Worm (Caenorhabditis elegans) whole organism, midembryonic: Measurements from ENCODE around the gene C18D11.3.

Source experiments
- T22C8.4 ChIP-seq: fragments of 200-800 bp; sonication (Bioruptor generic); IDR thresholded peaks from 2 replicates; pipeline ENCODE4 v1.3.6; 2022; ENCODE audit warnings: missing genetic modification characterization, missing compliant biosample characterization
- cog-1 ChIP-seq: sonication (generic microtip); optimal IDR thresholded peaks from 2 replicates; lab custom pipeline; 2016; ENCODE audit warnings: missing genetic modification characterization, missing compliant biosample characterization
- flt-1 ChIP-seq: fragments of 200-800 bp; sonication (Bioruptor generic); IDR thresholded peaks from 2 replicates; pipeline ENCODE4 v1.3.6; 2022; ENCODE audit warnings: missing genetic modification characterization, missing compliant biosample characterization
- klf-2 ChIP-seq: fragments of 200-800 bp; sonication (Bioruptor generic); conservative IDR thresholded peaks from 2 replicates; pipeline ENCODE4 v1.3.6; 2022; ENCODE audit warnings: missing genetic modification reagents, missing genetic modification characterization, missing compliant biosample characterization
- med-1 ChIP-seq: sonication (generic microtip); optimal IDR thresholded peaks from 2 replicates; lab custom pipeline; 2017; ENCODE audit warnings: missing genetic modification characterization, mild to moderate bottlenecking, missing compliant biosample characterization, antibody characterized with exemption, missing genetic modification reagents; ENCODE audit not compliant: insufficient read depth
- ref-1 ChIP-seq: fragments of 200-800 bp; sonication (Bioruptor generic); conservative IDR thresholded peaks from 2 replicates; pipeline ENCODE4 v1.3.6; 2022; ENCODE audit warnings: missing genetic modification reagents, missing genetic modification characterization, missing compliant biosample characterization
- ztf-29 ChIP-seq: fragments of 200-800 bp; sonication (Bioruptor generic); IDR thresholded peaks from 2 replicates; pipeline ENCODE4 v1.3.6; 2022; ENCODE audit warnings: missing genetic modification reagents, missing genetic modification characterization, missing compliant biosample characterization

DNA sequence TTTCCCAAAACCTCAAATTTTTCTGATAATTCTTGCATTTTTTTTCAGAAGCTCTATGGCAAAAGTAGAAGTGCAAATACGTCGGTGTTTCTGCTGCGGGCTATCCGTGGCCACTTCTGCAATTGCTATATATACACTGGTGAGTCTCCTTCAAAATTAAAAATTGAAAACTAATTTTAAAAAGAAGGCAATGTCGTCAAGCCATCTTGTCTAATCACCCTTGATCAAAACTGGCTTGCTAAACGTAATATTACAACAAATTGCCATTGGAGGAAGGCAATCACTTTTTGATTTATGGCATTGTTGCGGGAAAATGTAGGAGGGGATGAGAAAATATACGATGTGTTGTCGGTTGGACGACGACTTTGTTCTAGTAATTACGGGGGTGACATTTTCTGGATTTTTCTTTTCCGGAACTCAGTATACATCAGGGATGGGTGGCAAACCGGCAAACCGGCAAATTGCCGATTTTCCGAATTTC is 6.7 kb upstream of the C18D11.3 start, which contains the start of gene C18D11.1:
- TF ChIP-seq klf-2 (GFP tag; lab: Robert Waterston, UW): no peak
- TF ChIP-seq flt-1: no peak
- TF ChIP-seq ztf-29: no peak
- no peak for TF ChIP-seq med-1 (GFP tag; lab: Kevin White, UChicago)
- TF ChIP-seq ref-1 (GFP tag; lab: Robert Waterston, UW): no peak
- TF ChIP-seq cog-1 (tag; lab: Kevin White, UChicago): no peak
- no peak for TF ChIP-seq T22C8.4 (GFP tag; lab: Robert Waterston, UW)
